Worm (Caenorhabditis elegans) whole organism, L3 larva: ENCODE measurements around the gene C09B9.85.
"Not testable (repeated sequence)": the region's sequence is repeated elsewhere in the genome, so short reads cannot be mapped to it uniquely, and the experiment has no call there.

Source experiments
- ceh-82 ChIP-seq: fragments of 150-350 bp; optimal IDR thresholded peaks from 2 replicates; lab custom pipeline; 2014; ENCODE audit warnings: missing biosample characterization, missing genetic modification characterization
- daf-12 ChIP-seq: fragments of 150-350 bp; optimal IDR thresholded peaks from 2 replicates; lab custom pipeline; 2014; ENCODE audit warnings: missing biosample characterization, missing genetic modification reagents, missing genetic modification characterization
- egl-5 ChIP-seq: fragments of 150-350 bp; optimal IDR thresholded peaks from 2 replicates; lab custom pipeline; 2017; ENCODE audit warnings: missing biosample characterization, missing genetic modification reagents, missing genetic modification characterization, inconsistent platforms
- fos-1 ChIP-seq: fragments of 150-350 bp; optimal IDR thresholded peaks from 2 replicates; lab custom pipeline; 2014; ENCODE audit warnings: missing biosample characterization, missing genetic modification characterization
- jun-1 ChIP-seq: fragments of 150-350 bp; optimal IDR thresholded peaks from 2 replicates; lab custom pipeline; 2014; ENCODE audit warnings: missing biosample characterization, missing genetic modification reagents, missing genetic modification characterization
- nhr-11 ChIP-seq: fragments of 150-350 bp; optimal IDR thresholded peaks from 2 replicates; lab custom pipeline; 2014; ENCODE audit warnings: missing biosample characterization, missing genetic modification characterization
- nhr-77 ChIP-seq: fragments of 150-350 bp; optimal IDR thresholded peaks from 2 replicates; lab custom pipeline; 2014; ENCODE audit warnings: missing biosample characterization, missing genetic modification characterization
- pha-4 ChIP-seq: fragments of 150-350 bp; optimal IDR thresholded peaks from 2 replicates; lab custom pipeline; 2014; ENCODE audit warnings: missing biosample characterization, missing genetic modification reagents, missing genetic modification characterization
- sea-2 ChIP-seq: fragments of 150-350 bp; sonication (generic microtip); optimal IDR thresholded peaks from 4 replicates; lab custom pipeline; 2014; ENCODE audit warnings: missing biosample characterization, missing genetic modification reagents, missing genetic modification characterization
- ztf-11 ChIP-seq: fragments of 150-350 bp; optimal IDR thresholded peaks from 2 replicates; lab custom pipeline; 2014; ENCODE audit warnings: missing biosample characterization, missing genetic modification characterization

DNA sequence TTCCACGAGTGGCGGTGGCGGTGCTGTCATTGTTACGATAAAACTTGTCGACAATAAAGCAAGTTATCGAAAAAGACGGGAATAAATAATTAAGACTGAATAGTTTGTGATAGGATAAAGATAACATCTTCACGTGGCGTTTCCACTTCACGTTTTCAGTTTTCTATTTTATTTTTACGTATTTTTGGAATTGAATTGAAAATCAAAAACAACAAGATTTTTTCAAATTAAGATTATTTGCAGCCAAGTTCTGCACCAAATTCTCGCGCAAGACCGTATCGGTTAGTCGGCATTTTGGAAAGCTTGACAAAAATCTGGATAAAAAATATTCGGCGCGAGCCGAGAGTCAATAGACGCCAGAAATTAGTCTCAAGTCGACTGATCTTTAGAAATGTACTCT lies 41.3 kb upstream of the C09B9.85 start, which contains the start of gene ttbk-2.2:
- TF ChIP-seq ztf-11 (tag; lab: Kevin White, UChicago); sea-2 (GFP tag; lab: Kevin White, UChicago); nhr-11 (tag; lab: Kevin White, UChicago); egl-5 (tag; lab: Kevin White, UChicago); jun-1 (tag; lab: Kevin White, UChicago); nhr-77 (tag; lab: Kevin White, UChicago); pha-4 (tag; lab: Kevin White, UChicago); ceh-82; fos-1; daf-12: not testable (repeated sequence)
